Fruit fly (Drosophila melanogaster): ENCODE data around the gene CG33795.

dm6 chr3L:16136819-16137553 lies 34.2 kb downstream of the CG33795 start:
- TF ChIP-seq usp (GFP tag; optimal IDR thresholded peaks at IDR 0.05) (no peak), CG8478 (optimal IDR thresholded peaks at IDR 0.05) (no peak), psq (optimal IDR thresholded peaks at IDR 0.05) (no peak), pan (optimal IDR thresholded peaks at IDR 0.05) (no peak)

Measured in whole organism.